Fruit fly (Drosophila melanogaster) whole organism, embryonic: Measurements from ENCODE around the gene CG33281.

Experiments
- CG10147 ChIP-seq: fragments of 200-800 bp; sonication (Bioruptor generic); optimal IDR thresholded peaks from 2 replicates; lab custom pipeline; 2019; ENCODE audit warnings: missing biosample characterization, mild to moderate bottlenecking, missing genetic modification characterization, moderate library complexity
- CG12744 ChIP-seq: fragments of 200-800 bp; sonication (Bioruptor generic); optimal IDR thresholded peaks from 2 replicates; lab custom pipeline; 2016; ENCODE audit warnings: missing biosample characterization, missing genetic modification characterization
- CG13296 ChIP-seq: fragments of 200-800 bp; sonication (Bioruptor generic); optimal IDR thresholded peaks from 3 replicates; lab custom pipeline; 2018; ENCODE audit warnings: missing biosample characterization, mild to moderate bottlenecking, missing genetic modification characterization
- CG33557 ChIP-seq: fragments of 200-800 bp; sonication (Bioruptor generic); optimal IDR thresholded peaks from 2 replicates; lab custom pipeline; 2019; ENCODE audit warnings: missing biosample characterization, mild to moderate bottlenecking, missing genetic modification characterization, moderate library complexity
- CG8281 ChIP-seq: fragments of 200-800 bp; sonication (Bioruptor generic); optimal IDR thresholded peaks from 2 replicates; lab custom pipeline; 2018; ENCODE audit warnings: missing biosample characterization, mild to moderate bottlenecking, missing genetic modification characterization, moderate library complexity
- Kr ChIP-seq: fragments of 200-800 bp; sonication (Bioruptor generic); optimal IDR thresholded peaks from 2 replicates; lab custom pipeline; 2017; ENCODE audit warnings: missing biosample characterization, mild to moderate bottlenecking, missing genetic modification characterization
- Myb ChIP-seq: fragments of 200-800 bp; sonication (Bioruptor generic); optimal IDR thresholded peaks from 2 replicates; lab custom pipeline; 2016; ENCODE audit warnings: missing biosample characterization, missing genetic modification characterization
- dimm ChIP-seq: fragments of 200-800 bp; sonication (Bioruptor generic); IDR thresholded peaks from 2 replicates; pipeline ENCODE4 v1.3.6; 2022; ENCODE audit warnings: missing biosample characterization, missing genetic modification characterization
- fd102C ChIP-seq: fragments of 200-800 bp; sonication (Bioruptor generic); optimal IDR thresholded peaks from 2 replicates; lab custom pipeline; 2018; ENCODE audit warnings: missing biosample characterization, mild to moderate bottlenecking, missing genetic modification characterization, moderate library complexity
- gt ChIP-seq: fragments of 200-800 bp; sonication (Bioruptor generic); IDR thresholded peaks from 2 replicates; pipeline ENCODE4 v1.3.6; 2022; ENCODE audit warnings: missing biosample characterization, missing genetic modification characterization
- lab ChIP-seq: fragments of 200-800 bp; sonication (Bioruptor generic); optimal IDR thresholded peaks from 3 replicates; lab custom pipeline; 2017; ENCODE audit warnings: missing biosample characterization, missing genetic modification characterization, mild to moderate bottlenecking, moderate library complexity, missing genetic modification reagents
- nerfin-2 ChIP-seq: fragments of 200-800 bp; sonication (Bioruptor generic); IDR thresholded peaks from 2 replicates; pipeline ENCODE4 v1.3.6; 2022; ENCODE audit warnings: missing biosample characterization, missing genetic modification characterization; ENCODE audit not compliant: partially characterized antibody
- zfh2 ChIP-seq: fragments of 200-800 bp; sonication (Bioruptor generic); optimal IDR thresholded peaks from 2 replicates; lab custom pipeline; 2016; ENCODE audit warnings: missing biosample characterization, missing genetic modification characterization

DNA sequence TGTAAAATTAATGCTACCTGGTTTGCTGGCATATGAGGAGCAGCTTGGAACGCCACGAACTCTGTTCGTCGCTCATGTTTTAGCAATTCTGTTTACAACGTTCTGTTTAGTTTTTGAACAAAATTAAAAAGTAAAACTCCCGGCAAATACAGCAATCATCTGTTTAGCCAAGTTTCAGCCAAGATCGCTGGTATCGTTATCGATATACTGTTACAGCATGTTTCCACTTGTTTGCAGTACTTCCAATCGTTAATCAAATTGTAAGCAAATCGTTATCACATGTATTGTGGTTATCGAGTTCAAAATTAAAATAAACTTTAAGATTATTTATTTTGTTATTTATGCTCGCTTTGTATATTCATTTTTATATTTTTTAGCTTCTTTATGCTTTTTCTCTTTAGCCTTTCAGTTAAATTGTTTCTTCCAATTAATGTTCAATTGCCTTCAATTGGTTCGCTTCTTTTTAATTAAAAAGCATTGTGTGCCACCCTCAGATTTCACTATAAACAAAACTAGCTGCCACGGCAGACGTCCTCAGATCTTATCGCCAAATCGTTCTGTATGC, 4.2 kb upstream of the CG33281 start, which contains the start of the genes Fign and CG8837:
- no peak for TF ChIP-seq lab (GFP tag; lab: Kevin White, UChicago)
- TF ChIP-seq Myb (GFP tag; lab: Kevin White, UChicago), result peak; percentile 72
- no peak for TF ChIP-seq fd102C (GFP tag; lab: Kevin White, UChicago)
- no peak for TF ChIP-seq CG10147 (GFP tag; lab: Kevin White, UChicago)
- no peak for TF ChIP-seq zfh2 (GFP tag; lab: Kevin White, UChicago)
- TF ChIP-seq CG12744 (GFP tag; lab: Kevin White, UChicago), result no peak
- TF ChIP-seq nerfin-2, result peak; percentile 97
- no peak for TF ChIP-seq CG33557
- TF ChIP-seq gt, result no peak
- TF ChIP-seq Kr (GFP tag; lab: Kevin White, UChicago), result no peak
- TF ChIP-seq CG8281 (tag; lab: Kevin White, UChicago), result no peak
- no peak for TF ChIP-seq dimm (GFP tag; lab: Robert Waterston, UW)
- TF ChIP-seq CG13296 (GFP tag; lab: Kevin White, UChicago), result no peak
